Fruit fly (Drosophila melanogaster): Measurements from ENCODE around the gene CG11594.

dm6 chr3L:4047635-4048034, 21.8 kb upstream of the CG11594 start, which contains the start of gene Dpy-30L2:
- no peak for TF ChIP-seq CG6163 (GFP tag; IDR thresholded peaks at IDR 0.05)
- TF ChIP-seq acj6 (GFP tag; optimal IDR thresholded peaks at IDR 0.05) = no peak
- TF ChIP-seq Hr39 (GFP tag; optimal IDR thresholded peaks at IDR 0.05) = no peak
- TF ChIP-seq Smox (GFP tag; optimal IDR thresholded peaks at IDR 0.05) = no peak
- TF ChIP-seq CG11762 (GFP tag; optimal IDR thresholded peaks at IDR 0.05; ENCODE audit: insufficient read depth) = no peak
- no peak for TF ChIP-seq Ets96B (tag; optimal IDR thresholded peaks at IDR 0.05)
- no peak for TF ChIP-seq CG9139 (GFP tag; optimal IDR thresholded peaks at IDR 0.05)
- TF ChIP-seq fkh (GFP tag; optimal IDR thresholded peaks at IDR 0.05) = no peak
- TF ChIP-seq OdsH (GFP tag; optimal IDR thresholded peaks at IDR 0.05) = no peak
